Worm (Caenorhabditis elegans) whole organism, early embryonic: ENCODE data around the gene Y105C5A.1274.
"Not testable (repeated sequence)": the region's sequence is repeated elsewhere in the genome, so short reads cannot be mapped to it uniquely, and the experiment has no call there.

Experiments
- B0310.2 ChIP-seq: sonication (generic microtip); optimal IDR thresholded peaks from 2 replicates; lab custom pipeline; 2016; ENCODE audit warnings: mild to moderate bottlenecking, missing genetic modification characterization, missing compliant biosample characterization
- F13C5.2 ChIP-seq: sonication (generic microtip); optimal IDR thresholded peaks from 2 replicates; lab custom pipeline; 2017; ENCODE audit warnings: mild to moderate bottlenecking, missing genetic modification characterization, inconsistent platforms, missing compliant biosample characterization
- ama-1 ChIP-seq: fragments of 150-350 bp; optimal IDR thresholded peaks from 2 replicates; lab custom pipeline; 2014
- ceh-13 ChIP-seq: fragments of 200-800 bp; sonication (Bioruptor generic); optimal IDR thresholded peaks from 2 replicates; lab custom pipeline; 2018; ENCODE audit warnings: mild to moderate bottlenecking, missing genetic modification characterization, missing compliant biosample characterization
- ets-7 ChIP-seq: sonication (generic microtip); optimal IDR thresholded peaks from 2 replicates; lab custom pipeline; 2016; ENCODE audit warnings: missing genotype, missing genetic modification characterization, missing compliant biosample characterization
- flt-1 ChIP-seq: fragments of 200-800 bp; sonication (Bioruptor generic); IDR thresholded peaks from 2 replicates; pipeline ENCODE4 v1.3.6; 2022; ENCODE audit warnings: missing genetic modification characterization, missing compliant biosample characterization
- hmbx-1 ChIP-seq: sonication (generic microtip); optimal IDR thresholded peaks from 2 replicates; lab custom pipeline; 2016; ENCODE audit warnings: mild to moderate bottlenecking, missing genetic modification characterization, missing compliant biosample characterization
- hmg-4 ChIP-seq: fragments of 200-800 bp; sonication (Bioruptor generic); optimal IDR thresholded peaks from 2 replicates; lab custom pipeline; 2018; ENCODE audit warnings: mild to moderate bottlenecking, missing genetic modification characterization, missing compliant biosample characterization
- hnd-1 ChIP-seq: sonication (generic microtip); optimal IDR thresholded peaks from 2 replicates; lab custom pipeline; 2016; ENCODE audit warnings: missing genetic modification characterization, missing compliant biosample characterization
- scrt-1 ChIP-seq: fragments of 200-800 bp; sonication (Bioruptor generic); IDR thresholded peaks from 2 replicates; pipeline ENCODE4 v1.3.6; 2022; ENCODE audit warnings: missing genetic modification characterization, missing compliant biosample characterization
- sea-1 ChIP-seq: fragments of 200-800 bp; sonication (Bioruptor generic); conservative IDR thresholded peaks from 2 replicates; pipeline ENCODE4 v1.3.6; 2022; ENCODE audit warnings: missing genetic modification characterization, missing compliant biosample characterization
- tbx-11 ChIP-seq: fragments of 200-800 bp; sonication (Bioruptor generic); IDR thresholded peaks from 2 replicates; pipeline ENCODE4 v1.3.6; 2022; ENCODE audit warnings: missing genetic modification characterization, missing compliant biosample characterization
- tbx-37 ChIP-seq: fragments of 200-800 bp; sonication (Bioruptor generic); conservative IDR thresholded peaks from 2 replicates; pipeline ENCODE4 v1.3.6; 2022; ENCODE audit warnings: missing genetic modification reagents, missing genetic modification characterization, missing compliant biosample characterization
- tra-4 ChIP-seq: sonication (generic microtip); optimal IDR thresholded peaks from 2 replicates; lab custom pipeline; 2017; ENCODE audit warnings: missing genetic modification characterization, missing compliant biosample characterization

ce11 chrIV:15590397-15590796 lies 44.1 kb upstream of the Y105C5A.1274 start, which contains the start of gene abu-5:
- not testable (repeated sequence) for TF ChIP-seq ama-1 (lab: Kevin White, UChicago); hnd-1 (tag; lab: Kevin White, UChicago); scrt-1; F13C5.2 (tag; lab: Kevin White, UChicago); B0310.2; tra-4; hmbx-1 (tag; lab: Kevin White, UChicago); ets-7 (tag; lab: Kevin White, UChicago); sea-1 (GFP tag; lab: Robert Waterston, UW); ceh-13 (GFP tag; lab: Kevin White, UChicago); tbx-11 (GFP tag; lab: Robert Waterston, UW); tbx-37; hmg-4 (GFP tag; lab: Kevin White, UChicago); flt-1 (GFP tag; lab: Robert Waterston, UW)
